Worm (Caenorhabditis elegans) whole organism, midembryonic: Measurements from ENCODE around the gene col-10.

Source experiments
- flt-1 ChIP-seq: fragments of 200-800 bp; sonication (Bioruptor generic); IDR thresholded peaks from 2 replicates; pipeline ENCODE4 v1.3.6; 2022; ENCODE audit warnings: missing genetic modification characterization, missing compliant biosample characterization
- med-1 ChIP-seq: sonication (generic microtip); optimal IDR thresholded peaks from 2 replicates; lab custom pipeline; 2017; ENCODE audit warnings: missing genetic modification characterization, mild to moderate bottlenecking, missing compliant biosample characterization, antibody characterized with exemption, missing genetic modification reagents; ENCODE audit not compliant: insufficient read depth
- ref-1 ChIP-seq: fragments of 200-800 bp; sonication (Bioruptor generic); conservative IDR thresholded peaks from 2 replicates; pipeline ENCODE4 v1.3.6; 2022; ENCODE audit warnings: missing genetic modification reagents, missing genetic modification characterization, missing compliant biosample characterization
- ztf-29 ChIP-seq: fragments of 200-800 bp; sonication (Bioruptor generic); IDR thresholded peaks from 2 replicates; pipeline ENCODE4 v1.3.6; 2022; ENCODE audit warnings: missing genetic modification reagents, missing genetic modification characterization, missing compliant biosample characterization

ce11 chrV:9148151-9148550 is 17.0 kb downstream of the col-10 start:
- TF ChIP-seq flt-1 (GFP tag; lab: Robert Waterston, UW), result no peak
- no peak for TF ChIP-seq ref-1 (GFP tag; lab: Robert Waterston, UW)
- TF ChIP-seq med-1 (GFP tag; lab: Kevin White, UChicago), result no peak
- TF ChIP-seq ztf-29 (GFP tag; lab: Robert Waterston, UW), result no peak
